Worm (Caenorhabditis elegans) whole organism, mixed stage, embryonic: ENCODE measurements around the gene BE0003N10.1.

Experiments
- M03D4.4 ChIP-seq: sonication (generic microtip); optimal IDR thresholded peaks from 2 replicates; lab custom pipeline; 2017; ENCODE audit warnings: mild to moderate bottlenecking, missing genetic modification characterization, missing compliant biosample characterization
- bed-3 ChIP-seq: fragments of 200-800 bp; sonication (Bioruptor generic); optimal IDR thresholded peaks from 3 replicates; lab custom pipeline; 2018; ENCODE audit warnings: mild to moderate bottlenecking, missing genetic modification characterization, moderate library complexity, missing compliant biosample characterization
- blmp-1 ChIP-seq: fragments of 150-350 bp; optimal IDR thresholded peaks from 2 replicates; lab custom pipeline; 2014; ENCODE audit warnings: missing biosample characterization, missing genetic modification characterization
- ceh-39 ChIP-seq: fragments of 150-350 bp; optimal IDR thresholded peaks from 2 replicates; lab custom pipeline; 2014; ENCODE audit warnings: missing biosample characterization, missing genetic modification characterization
- ceh-43 ChIP-seq: fragments of 200-800 bp; sonication (Bioruptor generic); optimal IDR thresholded peaks from 2 replicates; lab custom pipeline; 2018; ENCODE audit warnings: mild to moderate bottlenecking, missing genetic modification characterization, moderate library complexity, missing compliant biosample characterization
- ceh-83 ChIP-seq: fragments of 200-800 bp; sonication (Bioruptor generic); optimal IDR thresholded peaks from 2 replicates; lab custom pipeline; 2018; ENCODE audit warnings: mild to moderate bottlenecking, missing genetic modification characterization, missing compliant biosample characterization
- ces-1 ChIP-seq: fragments of 150-350 bp; optimal IDR thresholded peaks from 2 replicates; lab custom pipeline; 2014; ENCODE audit warnings: missing biosample characterization, missing genetic modification reagents, missing genetic modification characterization
- cnd-1 ChIP-seq: fragments of 200-800 bp; sonication (Bioruptor generic); optimal IDR thresholded peaks from 2 replicates; lab custom pipeline; 2018; ENCODE audit warnings: mild to moderate bottlenecking, missing genetic modification characterization, missing compliant biosample characterization
- drap-1 ChIP-seq: fragments of 200-800 bp; sonication (Bioruptor generic); optimal IDR thresholded peaks from 3 replicates; lab custom pipeline; 2018; ENCODE audit warnings: mild to moderate bottlenecking, missing genetic modification characterization, missing compliant biosample characterization
- elt-1 ChIP-seq: sonication (generic microtip); optimal IDR thresholded peaks from 2 replicates; lab custom pipeline; 2017; ENCODE audit warnings: missing genetic modification characterization, mild to moderate bottlenecking, missing compliant biosample characterization, antibody characterized with exemption, moderate library complexity, borderline replicate concordance; ENCODE audit not compliant: insufficient read depth
- elt-3 ChIP-seq: fragments of 150-350 bp; optimal IDR thresholded peaks from 2 replicates; lab custom pipeline; 2014; ENCODE audit warnings: missing biosample characterization, missing genetic modification characterization
- flh-1 ChIP-seq: fragments of 200-800 bp; sonication (Bioruptor generic); optimal IDR thresholded peaks from 2 replicates; lab custom pipeline; 2018; ENCODE audit warnings: mild to moderate bottlenecking, missing genetic modification characterization, moderate library complexity, missing compliant biosample characterization
- lin-13 ChIP-seq: fragments of 150-350 bp; optimal IDR thresholded peaks from 2 replicates; lab custom pipeline; 2014; ENCODE audit warnings: missing biosample characterization, missing genetic modification characterization
- lin-32 ChIP-seq: fragments of 200-800 bp; sonication (Bioruptor generic); optimal IDR thresholded peaks from 2 replicates; lab custom pipeline; 2018; ENCODE audit warnings: mild to moderate bottlenecking, missing genetic modification characterization, missing compliant biosample characterization
- lsy-2 ChIP-seq: fragments of 150-350 bp; optimal IDR thresholded peaks from 2 replicates; lab custom pipeline; 2014; ENCODE audit warnings: missing biosample characterization, missing genetic modification characterization
- mab-5 ChIP-seq: fragments of 150-350 bp; optimal IDR thresholded peaks from 2 replicates; lab custom pipeline; 2014; ENCODE audit warnings: missing biosample characterization, missing genetic modification characterization
- mep-1 ChIP-seq: fragments of 150-350 bp; optimal IDR thresholded peaks from 2 replicates; lab custom pipeline; 2017; ENCODE audit warnings: missing biosample characterization, missing genetic modification reagents, missing genetic modification characterization, inconsistent platforms
- mls-2 ChIP-seq: sonication (generic microtip); optimal IDR thresholded peaks from 2 replicates; lab custom pipeline; 2016; ENCODE audit warnings: mild to moderate bottlenecking, missing genetic modification characterization, moderate library complexity, missing compliant biosample characterization
- nhr-12 ChIP-seq: fragments of 150-350 bp; optimal IDR thresholded peaks from 2 replicates; lab custom pipeline; 2014; ENCODE audit warnings: missing biosample characterization, missing genetic modification characterization
- nhr-2 ChIP-seq: fragments of 150-350 bp; optimal IDR thresholded peaks from 2 replicates; lab custom pipeline; 2014; ENCODE audit warnings: missing biosample characterization, missing genetic modification characterization
- nhr-237 ChIP-seq: fragments of 150-350 bp; optimal IDR thresholded peaks from 2 replicates; lab custom pipeline; 2014; ENCODE audit warnings: missing biosample characterization, missing genetic modification characterization
- nhr-76 ChIP-seq: sonication (generic microtip); optimal IDR thresholded peaks from 2 replicates; lab custom pipeline; 2017; ENCODE audit warnings: missing biosample characterization, missing genetic modification characterization
- sem-2 ChIP-seq: fragments of 200-800 bp; sonication (Bioruptor generic); optimal IDR thresholded peaks from 2 replicates; lab custom pipeline; 2018; ENCODE audit warnings: mild to moderate bottlenecking, missing genetic modification characterization, missing compliant biosample characterization
- snpc-4 ChIP-seq: fragments of 150-350 bp; optimal IDR thresholded peaks from 2 replicates; lab custom pipeline; 2014; ENCODE audit warnings: missing biosample characterization, missing genetic modification characterization
- sptf-1 ChIP-seq: sonication (generic microtip); optimal IDR thresholded peaks from 2 replicates; lab custom pipeline; 2017; ENCODE audit warnings: mild to moderate bottlenecking, missing genetic modification characterization, moderate library complexity, missing compliant biosample characterization
- tbx-8 ChIP-seq: fragments of 200-800 bp; sonication (Bioruptor generic); optimal IDR thresholded peaks from 2 replicates; lab custom pipeline; 2018; ENCODE audit warnings: mild to moderate bottlenecking, missing genetic modification characterization, moderate library complexity, missing compliant biosample characterization
- unc-120 ChIP-seq: sonication (generic microtip); optimal IDR thresholded peaks from 2 replicates; lab custom pipeline; 2017; ENCODE audit warnings: missing genetic modification characterization, missing compliant biosample characterization; ENCODE audit not compliant: poor library complexity, severe bottlenecking
- unc-62 ChIP-seq: fragments of 150-350 bp; optimal IDR thresholded peaks from 2 replicates; lab custom pipeline; 2014; ENCODE audit warnings: missing biosample characterization, missing genetic modification reagents, missing genetic modification characterization
- zip-8 ChIP-seq: fragments of 150-350 bp; optimal IDR thresholded peaks from 2 replicates; lab custom pipeline; 2014; ENCODE audit warnings: missing biosample characterization, missing genetic modification characterization
- ztf-11 ChIP-seq: fragments of 150-350 bp; optimal IDR thresholded peaks from 2 replicates; lab custom pipeline; 2014; ENCODE audit warnings: missing biosample characterization, missing genetic modification characterization

BE0003N10.1 gene

DNA sequence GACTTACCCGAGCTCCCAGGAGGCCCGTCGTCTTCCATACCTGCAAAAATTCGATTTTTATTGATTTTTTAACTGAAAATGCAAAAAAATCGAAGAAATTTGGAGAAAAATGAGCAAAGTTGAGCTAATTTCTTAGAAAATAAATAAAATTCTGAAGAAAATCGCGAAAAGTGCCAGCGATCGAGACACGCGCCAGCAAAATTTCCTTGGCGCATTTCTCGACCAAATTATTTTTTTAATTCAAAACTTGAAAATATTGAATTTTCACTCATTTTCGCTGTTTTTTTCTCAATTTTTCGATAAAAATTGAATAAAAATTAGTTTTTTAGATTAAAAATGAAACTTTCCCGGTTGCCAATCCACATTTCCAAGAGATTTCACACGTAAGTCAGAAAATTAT, at the start of gene BE0003N10.1, which contains the start of gene chin-1:
TSS of gene BE0003N10.1 (plus strand) at position 320 of the 400 bp plus-strand sequence.
TSS of gene chin-1 (minus strand) at position 40 of the 400 bp plus-strand sequence.
- TF ChIP-seq ceh-83 (GFP tag; lab: Kevin White, UChicago) (no peak), mab-5 (tag; lab: Kevin White, UChicago) (no peak), lsy-2 (tag; lab: Kevin White, UChicago) (peak; percentile 28), ztf-11 (no peak), M03D4.4 (tag; lab: Kevin White, UChicago) (no peak), mep-1 (tag; lab: Kevin White, UChicago) (peak; percentile 30), nhr-12 (no peak), nhr-76 (tag; lab: Kevin White, UChicago) (no peak), nhr-237 (tag; lab: Kevin White, UChicago) (no peak), unc-120 (tag; lab: Kevin White, UChicago) (no peak), mls-2 (no peak), unc-62 (GFP tag; lab: Kevin White, UChicago) (no peak), nhr-2 (tag; lab: Kevin White, UChicago) (no peak), lin-32 (no peak), elt-3 (no peak), zip-8 (tag; lab: Kevin White, UChicago) (no peak), lin-13 (tag; lab: Kevin White, UChicago) (peak; percentile 31), ceh-39 (tag; lab: Kevin White, UChicago) (no peak), sem-2 (GFP tag; lab: Kevin White, UChicago) (no peak), ces-1 (peak; percentile 32)

DNA sequence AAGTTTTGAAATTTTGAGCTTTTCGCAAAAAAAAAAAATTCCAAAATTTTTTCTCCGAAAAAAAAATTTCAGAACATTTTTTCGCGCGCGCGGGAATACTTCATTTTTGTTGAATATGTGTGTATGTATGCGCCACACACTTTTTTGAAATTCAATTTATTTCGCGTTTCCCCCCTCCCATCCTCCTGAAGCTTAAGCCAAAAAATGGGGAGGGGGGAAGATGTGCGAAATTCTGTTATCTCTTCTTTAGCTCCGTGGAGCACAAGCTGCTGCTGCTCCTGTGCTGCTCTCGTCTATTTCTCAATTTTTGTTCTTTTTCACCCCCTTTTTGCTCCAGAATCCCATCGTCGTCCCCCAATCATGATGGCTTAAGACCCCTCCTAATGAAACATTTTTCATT, 47.7 kb upstream of the BE0003N10.1 start:
- TF ChIP-seq cnd-1 (tag; lab: Kevin White, UChicago) = no peak
- TF ChIP-seq ztf-11 = no peak
- TF ChIP-seq ces-1 = peak; percentile 83
- TF ChIP-seq elt-1 (tag; lab: Kevin White, UChicago) = no peak
- no peak for TF ChIP-seq nhr-237 (tag; lab: Kevin White, UChicago)
- no peak for TF ChIP-seq unc-62 (GFP tag; lab: Kevin White, UChicago)
- TF ChIP-seq ceh-39 (tag; lab: Kevin White, UChicago) = no peak
- TF ChIP-seq, all 35 proteins: peak for 1

DNA sequence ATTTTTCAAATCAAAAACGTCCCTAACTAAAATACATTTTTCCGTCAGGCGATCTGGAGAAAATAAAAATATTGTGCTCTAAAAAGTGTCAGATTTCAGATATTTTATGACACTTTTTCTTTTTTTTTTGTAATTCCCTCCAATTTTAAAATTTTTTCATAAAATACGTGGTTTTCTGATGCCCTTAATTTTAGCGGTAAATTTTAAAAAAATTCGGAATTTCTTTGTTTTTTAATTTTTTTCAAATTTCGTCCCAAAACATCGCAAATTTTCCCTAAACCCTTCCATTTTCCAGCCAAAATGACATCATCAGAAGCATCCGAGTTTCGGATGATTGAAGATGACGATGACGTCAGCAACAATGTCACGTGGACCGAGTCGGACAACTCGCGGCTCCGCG, 45.7 kb upstream of the BE0003N10.1 start, which contains the start of gene trp-2:
TSS of gene trp-2 (plus strand) at position 301 of the 400 bp plus-strand sequence.
- TF ChIP-seq lin-32 (no peak), elt-1 (tag; lab: Kevin White, UChicago) (no peak), bed-3 (GFP tag; lab: Kevin White, UChicago) (no peak)

DNA sequence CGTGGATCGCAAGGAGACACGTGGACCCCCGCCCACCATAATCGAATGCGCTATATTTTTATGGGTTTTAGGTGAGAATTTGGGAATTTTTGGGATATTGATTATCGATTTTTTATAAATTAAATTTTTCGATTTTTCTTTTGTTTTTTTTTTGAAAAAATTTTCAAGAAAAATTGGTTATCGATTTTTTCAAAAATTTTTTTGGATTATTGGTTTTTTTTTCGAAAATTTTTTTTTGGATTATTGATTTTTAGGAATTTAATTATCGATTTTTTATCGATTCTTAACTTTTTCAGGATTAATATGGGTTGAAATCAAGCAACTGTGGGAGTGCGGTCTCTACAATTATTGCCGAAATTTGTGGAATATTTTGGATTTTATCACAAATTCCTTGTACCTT, 40.7 kb upstream of the BE0003N10.1 start:
- TF ChIP-seq elt-3 (no peak), ceh-39 (tag; lab: Kevin White, UChicago) (no peak), tbx-8 (no peak), nhr-237 (tag; lab: Kevin White, UChicago) (no peak), flh-1 (GFP tag; lab: Kevin White, UChicago) (no peak), unc-62 (GFP tag; lab: Kevin White, UChicago) (no peak), elt-1 (tag; lab: Kevin White, UChicago) (no peak), lsy-2 (tag; lab: Kevin White, UChicago) (no peak), lin-13 (tag; lab: Kevin White, UChicago) (no peak), ces-1 (no peak), ceh-43 (GFP tag; lab: Kevin White, UChicago) (no peak), unc-120 (tag; lab: Kevin White, UChicago) (no peak)
- TF ChIP-seq, all 35 proteins: peak for 0

DNA sequence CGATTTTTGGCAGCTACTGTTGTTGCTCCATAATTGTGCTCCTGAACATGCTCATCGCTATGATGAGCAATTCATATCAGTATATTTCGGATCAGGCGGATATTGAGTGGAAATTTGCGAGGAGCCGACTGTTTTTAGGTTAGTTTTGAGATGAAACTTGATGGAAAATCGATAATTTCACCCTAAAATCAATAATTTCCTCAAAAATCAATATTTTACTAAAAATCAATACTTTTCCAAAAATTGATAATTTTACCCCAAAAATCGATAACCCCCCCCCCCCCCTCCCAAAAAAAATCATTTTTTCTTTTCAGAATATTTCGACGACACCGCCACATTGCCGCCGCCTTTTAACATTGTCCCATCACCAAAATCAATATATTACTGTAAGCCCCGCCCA, 38.4 kb upstream of the BE0003N10.1 start:
- no peak for TF ChIP-seq elt-3
- TF ChIP-seq nhr-2 (tag; lab: Kevin White, UChicago) = no peak
- no peak for TF ChIP-seq elt-1 (tag; lab: Kevin White, UChicago)
- no peak for TF ChIP-seq drap-1
- TF ChIP-seq mep-1 (tag; lab: Kevin White, UChicago) = no peak
- no peak for TF ChIP-seq ceh-39 (tag; lab: Kevin White, UChicago)
- TF ChIP-seq ceh-43 (GFP tag; lab: Kevin White, UChicago) = no peak
- TF ChIP-seq sptf-1 (tag; lab: Kevin White, UChicago) = no peak
- no peak for TF ChIP-seq lsy-2 (tag; lab: Kevin White, UChicago)
- TF ChIP-seq blmp-1 (tag; lab: Kevin White, UChicago) = no peak
- no peak for TF ChIP-seq lin-32
- TF ChIP-seq mab-5 (tag; lab: Kevin White, UChicago) = no peak
- TF ChIP-seq snpc-4 (tag; lab: Kevin White, UChicago) = no peak
- TF ChIP-seq unc-62 (GFP tag; lab: Kevin White, UChicago) = no peak
- no peak for TF ChIP-seq ces-1
